Fruit fly (Drosophila melanogaster): ENCODE results near the gene CG42713.
A peak's percentile ranks its signal among the peaks of the same experiment; 100 is the strongest.

The CG42713 gene

DNA sequence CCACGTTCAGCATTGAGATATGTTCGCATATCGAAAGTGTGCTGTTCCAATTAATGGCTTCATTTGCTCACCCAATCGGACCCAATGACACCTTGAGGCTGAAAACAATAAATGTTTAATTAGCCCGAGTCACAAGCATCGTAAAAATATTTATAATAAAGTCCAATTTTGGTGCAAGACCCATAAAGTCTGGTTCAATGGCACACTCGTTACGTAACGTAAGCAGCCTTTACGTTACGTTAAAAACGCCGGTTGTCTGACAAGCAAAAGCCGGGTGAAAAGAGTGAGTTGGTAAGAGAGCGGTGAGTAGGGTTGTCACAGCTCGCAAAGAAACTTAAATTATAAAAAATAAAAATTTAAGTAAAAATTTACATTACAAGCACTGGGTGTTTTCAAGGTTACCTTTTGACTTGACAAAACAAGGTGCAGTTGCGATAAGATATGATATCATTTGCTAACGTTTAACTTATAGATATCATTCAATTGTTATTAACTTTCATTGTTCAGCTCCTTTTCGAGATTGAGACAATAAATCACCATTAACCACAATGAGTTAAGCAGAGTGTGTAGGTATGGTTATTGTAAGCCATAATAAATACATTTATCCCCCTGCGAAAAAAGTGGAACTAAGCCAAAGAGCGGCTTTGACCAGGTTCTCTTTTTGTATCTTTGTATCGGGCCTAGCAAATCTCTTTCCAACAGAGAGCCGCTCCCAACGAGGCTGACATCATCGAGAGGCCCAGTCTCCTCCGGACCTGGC is 6.9 kb downstream of the CG42713 start (continued):
- TF ChIP-seq CG13123 (GFP tag; optimal IDR thresholded peaks at IDR 0.05) = no peak
- peak; percentile 60; the same call in 2 of the 3 replicates for TF ChIP-seq dysf (GFP tag; IDR thresholded peaks at IDR 0.05)
- no peak for TF ChIP-seq twi (tag; optimal IDR thresholded peaks at IDR 0.05)
- no peak for TF ChIP-seq ewg (GFP tag; optimal IDR thresholded peaks at IDR 0.05)
- no peak for TF ChIP-seq pum (GFP tag; optimal IDR thresholded peaks at IDR 0.05)
- no peak for TF ChIP-seq Dip2 (GFP tag; IDR thresholded peaks at IDR 0.05)
- no peak for TF ChIP-seq pb (GFP tag; optimal IDR thresholded peaks at IDR 0.05)
- peak; percentile 33; the same call in 1 of the 2 replicates for TF ChIP-seq Ptx1 (GFP tag; IDR thresholded peaks at IDR 0.05)
- TF ChIP-seq CHES-1-like (GFP tag; optimal IDR thresholded peaks at IDR 0.05) = no peak
- no peak for TF ChIP-seq CG32772 (GFP tag; IDR thresholded peaks at IDR 0.05)
- no peak for TF ChIP-seq gro (GFP tag; optimal IDR thresholded peaks at IDR 0.05)
- peak; percentile 36; the same call in 1 of the 2 replicates for TF ChIP-seq Ada2b (GFP tag; IDR thresholded peaks at IDR 0.05)
- TF ChIP-seq Atf-2 (GFP tag; optimal IDR thresholded peaks at IDR 0.05) = no peak
- TF ChIP-seq ranshi (GFP tag; IDR thresholded peaks at IDR 0.05) = 0 out of 2 replicates have a peak, but pooled peaks have one; percentile 7
- TF ChIP-seq Kr (GFP tag; optimal IDR thresholded peaks at IDR 0.05) = no peak
- no peak for TF ChIP-seq Dref (GFP tag; IDR thresholded peaks at IDR 0.05)
- no peak for TF ChIP-seq CG11247 (GFP tag; IDR thresholded peaks at IDR 0.05)
- no peak for TF ChIP-seq CG13624 (GFP tag; optimal IDR thresholded peaks at IDR 0.05)
- no peak for TF ChIP-seq Mrtf (GFP tag; IDR thresholded peaks at IDR 0.05)
- TF ChIP-seq jigr1 (GFP tag; IDR thresholded peaks at IDR 0.05) = 0 out of 3 replicates have a peak, but pooled peaks have one; percentile 9
- peak; percentile 50 for TF ChIP-seq HLH3B (GFP tag; IDR thresholded peaks at IDR 0.05)
- peak; percentile 42 for TF ChIP-seq CG18599 (GFP tag; optimal IDR thresholded peaks at IDR 0.05)
- peak; percentile 63 for TF ChIP-seq CG2120 (GFP tag; optimal IDR thresholded peaks at IDR 0.05)
- TF ChIP-seq CG4282 (GFP tag; optimal IDR thresholded peaks at IDR 0.05) = no peak
- TF ChIP-seq CG12071 (GFP tag; optimal IDR thresholded peaks at IDR 0.05) = no peak
- peak; percentile 56; the same call in 1 of the 2 replicates for TF ChIP-seq CG9932 (GFP tag; IDR thresholded peaks at IDR 0.05)
- no peak for TF ChIP-seq Ravus (GFP tag; IDR thresholded peaks at IDR 0.05)
- TF ChIP-seq gce (GFP tag; IDR thresholded peaks at IDR 0.05) = no peak
- peak; percentile 28 for TF ChIP-seq nerfin-1 (tag; optimal IDR thresholded peaks at IDR 0.05)
- peak; percentile 45 for TF ChIP-seq Asciz (GFP tag; optimal IDR thresholded peaks at IDR 0.05)
- TF ChIP-seq Dll (GFP tag; IDR thresholded peaks at IDR 0.05; ENCODE audit: partially characterized antibody) = no peak
- TF ChIP-seq dan (GFP tag; IDR thresholded peaks at IDR 0.05) = no peak
- TF ChIP-seq Xrp1 (GFP tag; IDR thresholded peaks at IDR 0.05) = peak; percentile 37; the same call in 1 of the 2 replicates
- peak; percentile 25 for TF ChIP-seq Xbp1 (GFP tag; optimal IDR thresholded peaks at IDR 0.05)
- TF ChIP-seq Antp (GFP tag; optimal IDR thresholded peaks at IDR 0.05) = no peak
- no peak for TF ChIP-seq cg (GFP tag; optimal IDR thresholded peaks at IDR 0.05)
- no peak for TF ChIP-seq Taf1 (GFP tag; IDR thresholded peaks at IDR 0.05)
- TF ChIP-seq ems (GFP tag; optimal IDR thresholded peaks at IDR 0.05) = no peak
- TF ChIP-seq CG8281 (tag; optimal IDR thresholded peaks at IDR 0.05) = peak; percentile 21
- TF ChIP-seq CG43689 (GFP tag; IDR thresholded peaks at IDR 0.05) = no peak
- TF ChIP-seq vnd (GFP tag; IDR thresholded peaks at IDR 0.05; ENCODE audit: partially characterized antibody) = no peak
- peak; percentile 19; the same call in 1 of the 2 replicates for TF ChIP-seq wor (GFP tag; IDR thresholded peaks at IDR 0.05)
- peak; percentile 57 for TF ChIP-seq tap (tag; optimal IDR thresholded peaks at IDR 0.05)
- TF ChIP-seq usp (GFP tag; optimal IDR thresholded peaks at IDR 0.05) = no peak
- TF ChIP-seq Ssrp (tag; optimal IDR thresholded peaks at IDR 0.05) = peak; percentile 52
- TF ChIP-seq CG1603 (tag; optimal IDR thresholded peaks at IDR 0.05) = peak; percentile 26
- TF ChIP-seq Pdp1 (GFP tag; optimal IDR thresholded peaks at IDR 0.05) = peak in 1 of 2 experiments; percentile 76
- TF ChIP-seq aop (GFP tag; IDR thresholded peaks at IDR 0.05) = no peak
- peak; percentile 15 for TF ChIP-seq CG30431 (GFP tag; optimal IDR thresholded peaks at IDR 0.05)
- TF ChIP-seq CG7928 (GFP tag; optimal IDR thresholded peaks at IDR 0.05) = peak; percentile 0

All from whole organism, embryonic.